Worm (Caenorhabditis elegans) whole organism, L3 larva: Measurements from ENCODE around the gene F47B8.2.

Experiments used
- aly-2 ChIP-seq: fragments of 150-350 bp; optimal IDR thresholded peaks from 2 replicates; lab custom pipeline; 2014; ENCODE audit warnings: missing biosample characterization, missing genetic modification characterization
- fkh-2 ChIP-seq: fragments of 150-350 bp; optimal IDR thresholded peaks from 2 replicates; lab custom pipeline; 2014; ENCODE audit warnings: missing biosample characterization, missing genetic modification reagents, missing genetic modification characterization
- mdl-1 ChIP-seq: fragments of 150-350 bp; optimal IDR thresholded peaks from 2 replicates; lab custom pipeline; 2014; ENCODE audit warnings: missing biosample characterization, missing genetic modification characterization
- nhr-11 ChIP-seq: fragments of 150-350 bp; optimal IDR thresholded peaks from 2 replicates; lab custom pipeline; 2014; ENCODE audit warnings: missing biosample characterization, missing genetic modification characterization
- nhr-12 ChIP-seq: fragments of 150-350 bp; optimal IDR thresholded peaks from 2 replicates; lab custom pipeline; 2014; ENCODE audit warnings: missing biosample characterization, missing genetic modification characterization
- zag-1 ChIP-seq: fragments of 150-350 bp; optimal IDR thresholded peaks from 2 replicates; lab custom pipeline; 2014; ENCODE audit warnings: missing biosample characterization, missing genetic modification characterization

ce11 chrV:14282222-14282709 is 34.2 kb downstream of the F47B8.2 start, which contains the start of the genes srt-74 and F40G12.9:
- TF ChIP-seq aly-2 (tag; lab: Kevin White, UChicago) (no peak), fkh-2 (tag; lab: Kevin White, UChicago) (no peak), zag-1 (no peak), nhr-11 (tag; lab: Kevin White, UChicago) (no peak), mdl-1 (tag; lab: Kevin White, UChicago) (no peak), nhr-12 (tag; lab: Kevin White, UChicago) (no peak)
